Fruit fly (Drosophila melanogaster) whole organism, pupa: ENCODE data around the gene CG9920.

Experiments used
- CG10348 ChIP-seq: fragments of 200-800 bp; sonication (Bioruptor generic); IDR thresholded peaks from 2 replicates; pipeline ENCODE4 v1.3.6; 2022; ENCODE audit warnings: missing biosample characterization, missing genetic modification characterization
- rn ChIP-seq: fragments of 200-800 bp; sonication (Bioruptor generic); IDR thresholded peaks from 2 replicates; pipeline ENCODE4 v1.3.6; 2022; ENCODE audit warnings: missing biosample characterization, missing genetic modification characterization

dm6 chr3R:14109145-14109544 is 11.3 kb upstream of the CG9920 start, which contains the start of gene Or88a:
- TF ChIP-seq CG10348: no peak
- TF ChIP-seq rn (GFP tag; lab: Robert Waterston, UW): no peak
